Worm (Caenorhabditis elegans): ENCODE data around the gene ZK669.2.

The ZK669.2 gene

ce11 chrII:7948278-7948677, 10.3 kb upstream of the ZK669.2 start:
- TF ChIP-seq nhr-23 (tag; optimal IDR thresholded peaks at IDR 0.05) (no peak), jun-1 (tag; optimal IDR thresholded peaks at IDR 0.05) (no peak), nhr-12 (tag; optimal IDR thresholded peaks at IDR 0.05) (no peak), pqm-1 (tag; optimal IDR thresholded peaks at IDR 0.05) (peak; percentile 49), unc-39 (tag; optimal IDR thresholded peaks at IDR 0.05) (no peak)

DNA sequence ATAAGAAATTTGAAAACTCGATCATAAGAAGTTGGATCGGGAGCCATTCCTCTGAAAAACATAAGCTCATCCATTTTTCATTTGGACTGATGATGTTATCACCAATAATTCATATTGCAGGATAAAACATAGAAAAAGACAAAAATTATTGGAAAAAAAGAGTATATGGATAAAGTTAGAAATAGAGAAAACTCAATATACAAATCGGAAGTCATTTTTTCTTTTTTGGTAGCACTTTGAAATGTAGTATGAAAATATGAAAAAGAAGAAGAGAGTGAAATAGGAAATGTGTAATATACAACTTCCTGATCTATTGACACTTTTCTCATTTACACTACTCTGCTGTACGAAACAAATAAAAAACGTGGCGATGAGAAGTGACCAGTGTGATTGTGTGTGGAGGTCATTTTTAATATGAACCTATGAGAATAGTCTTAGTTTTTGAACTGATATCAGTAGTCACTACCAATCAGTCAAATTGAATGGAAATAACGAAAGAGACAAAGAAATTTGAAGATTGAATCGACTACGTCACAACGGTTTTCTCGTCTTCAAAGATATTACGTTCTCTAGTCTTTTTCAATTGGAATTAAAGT, 8.9 kb upstream of the ZK669.2 start, which contains the start of gene ZK669.5:
Gene ZK669.5 (minus strand): TSS at position 51 of the 596 bp plus-strand sequence.
- TF ChIP-seq nfya-1 (tag; optimal IDR thresholded peaks at IDR 0.05; ENCODE audit: insufficient read depth) = no peak
- TF ChIP-seq nhr-12 (tag; optimal IDR thresholded peaks at IDR 0.05) = no peak

- no peak for TF ChIP-seq zag-1 (tag; optimal IDR thresholded peaks at IDR 0.05)
- TF ChIP-seq nhr-25 (tag; optimal IDR thresholded peaks at IDR 0.05) = peak; percentile 78
- TF ChIP-seq pha-4 (tag; optimal IDR thresholded peaks at IDR 0.05) = peak; percentile 81
- peak; percentile 75 for TF ChIP-seq R02D3.7 (tag; optimal IDR thresholded peaks at IDR 0.05)
- TF ChIP-seq nhr-43 (tag; optimal IDR thresholded peaks at IDR 0.05; ENCODE audit: poor library complexity, severe bottlenecking) = peak; percentile 70
- no peak for TF ChIP-seq fkh-2 (tag; optimal IDR thresholded peaks at IDR 0.05)
- TF ChIP-seq pqm-1 (tag; optimal IDR thresholded peaks at IDR 0.05) = peak; percentile 36
- TF ChIP-seq elt-2 (tag; optimal IDR thresholded peaks at IDR 0.05) = peak; percentile 42
- TF ChIP-seq nhr-11 (tag; optimal IDR thresholded peaks at IDR 0.05) = peak; percentile 22
- peak; percentile 29 for TF ChIP-seq ceh-82 (tag; optimal IDR thresholded peaks at IDR 0.05)
- TF ChIP-seq eor-1 (tag; optimal IDR thresholded peaks at IDR 0.05) = no peak
- TF ChIP-seq nhr-67 (tag; optimal IDR thresholded peaks at IDR 0.05) = no peak
- no peak for TF ChIP-seq nhr-237 (tag; optimal IDR thresholded peaks at IDR 0.05)
- no peak for TF ChIP-seq fkh-10 (GFP tag; optimal IDR thresholded peaks at IDR 0.05)
- TF ChIP-seq hmg-11 (tag; optimal IDR thresholded peaks at IDR 0.05) = peak; percentile 79
- TF ChIP-seq daf-12 (tag; optimal IDR thresholded peaks at IDR 0.05) = no peak
- peak; percentile 39 for TF ChIP-seq snpc-4 (tag; optimal IDR thresholded peaks at IDR 0.05)
- TF ChIP-seq mdl-1 (tag; optimal IDR thresholded peaks at IDR 0.05) = peak; percentile 44
- TF ChIP-seq nfya-1 (tag; optimal IDR thresholded peaks at IDR 0.05; ENCODE audit: insufficient read depth) = peak; percentile 86
- TF ChIP-seq aly-2 (tag; optimal IDR thresholded peaks at IDR 0.05) = no peak
- peak; percentile 63 for TF ChIP-seq ceh-28 (tag; optimal IDR thresholded peaks at IDR 0.05)
- TF ChIP-seq ceh-9 (tag; optimal IDR thresholded peaks at IDR 0.05) = no peak
- TF ChIP-seq mml-1 (tag; optimal IDR thresholded peaks at IDR 0.05) = no peak
- peak; percentile 79 for TF ChIP-seq nhr-23 (tag; optimal IDR thresholded peaks at IDR 0.05)
- no peak for TF ChIP-seq elt-3 (tag; optimal IDR thresholded peaks at IDR 0.05)
- TF ChIP-seq ztf-4 (tag; optimal IDR thresholded peaks at IDR 0.05) = peak; percentile 49
- TF ChIP-seq lsy-12 (tag; optimal IDR thresholded peaks at IDR 0.05) = peak; percentile 68
- TF ChIP-seq tbx-2 (tag; optimal IDR thresholded peaks at IDR 0.05) = peak; percentile 62
- TF ChIP-seq lin-15B (tag; optimal IDR thresholded peaks at IDR 0.05) = peak; percentile 77
- TF ChIP-seq lin-39 (tag; optimal IDR thresholded peaks at IDR 0.05) = peak; percentile 84
- peak; percentile 65 for TF ChIP-seq ama-1 (optimal IDR thresholded peaks at IDR 0.05)
- TF ChIP-seq nhr-77 (tag; optimal IDR thresholded peaks at IDR 0.05) = peak; percentile 67
- TF ChIP-seq nhr-28 (tag; optimal IDR thresholded peaks at IDR 0.05) = no peak
- peak; percentile 75 for TF ChIP-seq jun-1 (tag; optimal IDR thresholded peaks at IDR 0.05)
These were observed 7.2 kb upstream of the ZK669.2 start, which contains the start of gene dbt-1 for ce11 chrII:7945168-7945567. TSS of gene dbt-1 (minus strand) at chrII:7945206.

ce11 chrII:7944333-7944744, 6.4 kb upstream of the ZK669.2 start:
- TF ChIP-seq elt-2 (tag; optimal IDR thresholded peaks at IDR 0.05) (peak; percentile 84), pqm-1 (tag; optimal IDR thresholded peaks at IDR 0.05) (peak; percentile 30), aly-2 (tag; optimal IDR thresholded peaks at IDR 0.05) (no peak)

DNA sequence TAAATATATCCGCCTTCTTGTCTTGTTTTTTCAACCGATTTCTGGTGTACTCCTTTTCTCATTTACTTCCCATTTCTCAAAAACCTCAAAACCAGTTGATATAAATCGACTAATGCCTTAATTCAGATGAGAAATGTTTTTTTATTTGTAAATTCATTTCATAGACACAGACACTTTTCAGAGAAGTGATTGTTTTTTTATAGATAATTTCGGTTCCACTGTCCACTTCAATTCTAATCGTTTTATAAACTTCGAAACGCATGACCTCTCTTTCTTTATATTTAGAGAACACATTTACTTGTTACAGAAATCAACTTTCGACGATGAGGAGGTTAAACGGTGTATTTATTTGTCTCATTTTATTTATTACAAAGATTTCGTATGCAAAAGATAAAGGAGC, 2.9 kb upstream of the ZK669.2 start, which contains the start of gene ZK669.3:
Gene ZK669.3 (plus strand): TSS at position 301 of the 400 bp plus-strand sequence.
- TF ChIP-seq ceh-28 (tag; optimal IDR thresholded peaks at IDR 0.05) (no peak), fkh-2 (tag; optimal IDR thresholded peaks at IDR 0.05) (no peak), nhr-77 (tag; optimal IDR thresholded peaks at IDR 0.05) (no peak), ztf-11 (tag; optimal IDR thresholded peaks at IDR 0.05) (no peak), lsy-12 (tag; optimal IDR thresholded peaks at IDR 0.05) (no peak), lin-39 (tag; optimal IDR thresholded peaks at IDR 0.05) (no peak), fkh-10 (GFP tag; optimal IDR thresholded peaks at IDR 0.05) (no peak), egl-27 (tag; optimal IDR thresholded peaks at IDR 0.05) (no peak), nhr-28 (tag; optimal IDR thresholded peaks at IDR 0.05) (no peak), nhr-76 (tag; optimal IDR thresholded peaks at IDR 0.05) (no peak), pha-4 (tag; optimal IDR thresholded peaks at IDR 0.05) (no peak), unc-39 (tag; optimal IDR thresholded peaks at IDR 0.05) (no peak), daf-12 (tag; optimal IDR thresholded peaks at IDR 0.05) (no peak), elt-2 (tag; optimal IDR thresholded peaks at IDR 0.05) (no peak)

Data from whole organism, L3 larva.